Worm (Caenorhabditis elegans) whole organism, L4 larva: ENCODE results near the gene abts-2.

Experiments
- F10B5.3 ChIP-seq: sonication (generic microtip); optimal IDR thresholded peaks from 2 replicates; lab custom pipeline; 2016; ENCODE audit warnings: mild to moderate bottlenecking, missing genetic modification characterization, missing compliant biosample characterization
- F37D6.2 ChIP-seq: sonication (generic microtip); optimal IDR thresholded peaks from 2 replicates; lab custom pipeline; 2016; ENCODE audit warnings: mild to moderate bottlenecking, missing genetic modification characterization, missing compliant biosample characterization
- T26A8.4 ChIP-seq: fragments of 200-800 bp; sonication (Bioruptor generic); IDR thresholded peaks from 2 replicates; pipeline ENCODE4 v1.3.6; 2022; ENCODE audit warnings: missing genetic modification characterization, missing compliant biosample characterization
- ZK546.5 ChIP-seq, 2 experiments: sonication (generic microtip); optimal IDR thresholded peaks; 2 replicates each; lab custom pipeline; 2017; ENCODE audit warnings: missing biosample characterization in 2 of 2, missing genetic modification characterization in 2 of 2
- aha-1 ChIP-seq: fragments of 150-350 bp; peaks from one replicate; lab custom pipeline; 2014; ENCODE audit warnings: missing biosample characterization, missing genetic modification characterization
- arid-1 ChIP-seq: fragments of 200-800 bp; sonication (Bioruptor generic); conservative IDR thresholded peaks from 2 replicates; pipeline ENCODE4 v1.3.6; 2022; ENCODE audit warnings: missing genetic modification reagents, missing genetic modification characterization, missing compliant biosample characterization
- ceh-32 ChIP-seq: sonication (generic microtip); optimal IDR thresholded peaks from 2 replicates; lab custom pipeline; 2016; ENCODE audit warnings: mild to moderate bottlenecking, missing genetic modification characterization, missing compliant biosample characterization; ENCODE audit not compliant: poor library complexity
- ceh-62 ChIP-seq: sonication (generic microtip); optimal IDR thresholded peaks from 2 replicates; lab custom pipeline; 2017; ENCODE audit warnings: missing biosample characterization, missing genetic modification characterization
- ceh-82 ChIP-seq: sonication (generic microtip); optimal IDR thresholded peaks from 2 replicates; lab custom pipeline; 2017; ENCODE audit warnings: missing biosample characterization, missing genetic modification characterization
- ces-1 ChIP-seq: fragments of 150-350 bp; sonication (generic microtip); optimal IDR thresholded peaks from 4 replicates; lab custom pipeline; 2014; ENCODE audit warnings: missing biosample characterization, missing genetic modification reagents, missing genetic modification characterization
- cey-2 ChIP-seq: sonication (generic microtip); optimal IDR thresholded peaks from 3 replicates; lab custom pipeline; 2017; ENCODE audit warnings: missing genetic modification characterization, mild to moderate bottlenecking, missing compliant biosample characterization, antibody characterized with exemption, borderline replicate concordance; ENCODE audit not compliant: insufficient read depth
- ctbp-1 ChIP-seq: fragments of 200-800 bp; sonication (Bioruptor generic); IDR thresholded peaks from 2 replicates; pipeline ENCODE4 v1.3.6; 2022; ENCODE audit warnings: missing genetic modification reagents, missing genetic modification characterization, missing compliant biosample characterization
- daf-16 ChIP-seq, 3 experiments: sonication (generic microtip); optimal IDR thresholded peaks; 2 replicates each; lab custom pipeline; 2016 to 2017; ENCODE audit warnings: missing genetic modification characterization in 3 of 3, missing genetic modification reagents in 3 of 3, mild to moderate bottlenecking in 2 of 3, missing compliant biosample characterization in 2 of 3, missing biosample characterization in 1 of 3, moderate library complexity in 1 of 3
- daf-19 ChIP-seq: fragments of 200-800 bp; sonication (Bioruptor generic); conservative IDR thresholded peaks from 2 replicates; pipeline ENCODE4 v1.3.6; 2022; ENCODE audit warnings: missing genetic modification characterization, missing compliant biosample characterization
- dmd-6 ChIP-seq: fragments of 200-800 bp; sonication (Bioruptor generic); IDR thresholded peaks from 2 replicates; pipeline ENCODE4 v1.3.6; 2022; ENCODE audit warnings: missing genetic modification reagents, missing genetic modification characterization, missing compliant biosample characterization
- dpl-1 ChIP-seq: fragments of 150-350 bp; optimal IDR thresholded peaks from 2 replicates; lab custom pipeline; 2014; ENCODE audit warnings: missing biosample characterization, missing genetic modification reagents, missing genetic modification characterization
- duxl-1 ChIP-seq: sonication (generic microtip); optimal IDR thresholded peaks from 2 replicates; lab custom pipeline; 2016; ENCODE audit warnings: mild to moderate bottlenecking, missing genetic modification characterization, moderate library complexity, missing compliant biosample characterization; ENCODE audit not compliant: poor library complexity
- dve-1 ChIP-seq: sonication (generic microtip); optimal IDR thresholded peaks from 2 replicates; lab custom pipeline; 2017; ENCODE audit warnings: antibody characterized with exemption, mild to moderate bottlenecking, missing genetic modification characterization, missing compliant biosample characterization; ENCODE audit not compliant: insufficient read depth
- fkh-10 ChIP-seq: fragments of 150-350 bp; optimal IDR thresholded peaks from 2 replicates; lab custom pipeline; 2014; ENCODE audit warnings: missing biosample characterization, missing genetic modification reagents, missing genetic modification characterization
- gei-8 ChIP-seq: fragments of 200-800 bp; sonication (Bioruptor generic); optimal IDR thresholded peaks from 2 replicates; lab custom pipeline; 2018; ENCODE audit warnings: mild to moderate bottlenecking, missing genetic modification characterization, missing compliant biosample characterization
- hif-1 ChIP-seq, 2 experiments: sonication (generic microtip); optimal IDR thresholded peaks; 2 replicates each; lab custom pipeline; 2016 to 2017; ENCODE audit warnings: missing compliant biosample characterization in 2 of 2, missing genetic modification characterization in 2 of 2, missing genetic modification reagents in 2 of 2, missing genotype in 2 of 2, mild to moderate bottlenecking in 1 of 2
- hlh-11 ChIP-seq: fragments of 200-800 bp; sonication (Bioruptor generic); optimal IDR thresholded peaks from 2 replicates; lab custom pipeline; 2018; ENCODE audit warnings: mild to moderate bottlenecking, missing genetic modification characterization, missing compliant biosample characterization
- hlh-30 ChIP-seq: sonication (generic microtip); optimal IDR thresholded peaks from 2 replicates; lab custom pipeline; 2017; ENCODE audit warnings: antibody characterized with exemption, mild to moderate bottlenecking, missing genetic modification characterization, missing compliant biosample characterization; ENCODE audit not compliant: insufficient read depth
- lin-1 ChIP-seq: fragments of 200-800 bp; sonication (Bioruptor generic); IDR thresholded peaks from 2 replicates; pipeline ENCODE4 v1.3.6; 2022; ENCODE audit warnings: missing genetic modification reagents, missing genetic modification characterization, missing compliant biosample characterization
- lin-38 ChIP-seq: fragments of 200-800 bp; sonication (Bioruptor generic); IDR thresholded peaks from 2 replicates; pipeline ENCODE4 v1.3.6; 2022; ENCODE audit warnings: missing genetic modification reagents, missing genetic modification characterization, missing compliant biosample characterization
- lsy-2 ChIP-seq, 2 experiments: fragments of 150-350 bp in 1 of 2; sonication (generic microtip) in 1 of 2; optimal IDR thresholded peaks; 2 replicates each; lab custom pipeline; 2014 to 2017; ENCODE audit warnings: missing biosample characterization in 2 of 2, missing genetic modification characterization in 2 of 2
- mes-2 ChIP-seq: sonication (generic microtip); optimal IDR thresholded peaks from 2 replicates; lab custom pipeline; 2016; ENCODE audit warnings: missing genotype, mild to moderate bottlenecking, missing genetic modification characterization, missing compliant biosample characterization; ENCODE audit not compliant: poor library complexity, severe bottlenecking
- mxl-3 ChIP-seq: fragments of 200-800 bp; sonication (Bioruptor generic); optimal IDR thresholded peaks from 2 replicates; lab custom pipeline; 2018; ENCODE audit warnings: mild to moderate bottlenecking, missing genetic modification characterization, missing compliant biosample characterization
- nhr-11 ChIP-seq: fragments of 150-350 bp; optimal IDR thresholded peaks from 2 replicates; lab custom pipeline; 2014; ENCODE audit warnings: missing biosample characterization, missing genetic modification characterization
- nhr-28 ChIP-seq: fragments of 150-350 bp; optimal IDR thresholded peaks from 2 replicates; lab custom pipeline; 2014; ENCODE audit warnings: missing biosample characterization, missing genetic modification characterization
- php-3 ChIP-seq: fragments of 200-800 bp; sonication (Bioruptor generic); IDR thresholded peaks from 2 replicates; pipeline ENCODE4 v1.3.6; 2022; ENCODE audit warnings: missing genetic modification reagents, missing genetic modification characterization, missing compliant biosample characterization
- pqm-1 ChIP-seq: sonication (generic microtip); optimal IDR thresholded peaks from 2 replicates; lab custom pipeline; 2017; ENCODE audit warnings: missing biosample characterization, missing genetic modification characterization
- set-16 ChIP-seq: fragments of 200-800 bp; sonication (Bioruptor generic); IDR thresholded peaks from 2 replicates; pipeline ENCODE4 v1.3.6; 2022; ENCODE audit warnings: missing genetic modification reagents, missing genetic modification characterization, missing compliant biosample characterization
- skn-1 ChIP-seq: fragments of 150-350 bp; optimal IDR thresholded peaks from 2 replicates; lab custom pipeline; 2014; ENCODE audit warnings: missing biosample characterization, missing genetic modification characterization
- snpc-4 ChIP-seq: fragments of 150-350 bp; optimal IDR thresholded peaks from 2 replicates; lab custom pipeline; 2014; ENCODE audit warnings: missing biosample characterization, missing genetic modification characterization
- spr-1 ChIP-seq: sonication (generic microtip); optimal IDR thresholded peaks from 2 replicates; lab custom pipeline; 2016; ENCODE audit warnings: mild to moderate bottlenecking, missing genetic modification characterization, missing compliant biosample characterization
- tag-97 ChIP-seq: fragments of 200-800 bp; sonication (Bioruptor generic); IDR thresholded peaks from 2 replicates; pipeline ENCODE4 v1.3.6; 2022; ENCODE audit warnings: missing genetic modification characterization, missing compliant biosample characterization
- tra-1 ChIP-seq: fragments of 200-800 bp; sonication (Bioruptor generic); IDR thresholded peaks from 2 replicates; pipeline ENCODE4 v1.3.6; 2022; ENCODE audit warnings: missing genetic modification reagents, missing genetic modification characterization, missing compliant biosample characterization
- unc-62 ChIP-seq, 3 experiments: fragments of 150-350 bp in 1 of 3; sonication (generic microtip); optimal IDR thresholded peaks in 2 of 3; peaks in 1 of 3; 1 replicate in 1 of 3; 2 replicates in 2 of 3; lab custom pipeline; 2014 to 2017; ENCODE audit warnings: missing biosample characterization in 3 of 3, missing genetic modification characterization in 3 of 3, missing genetic modification reagents in 3 of 3, missing genotype in 1 of 3
- zfp-2 ChIP-seq: sonication (generic microtip); optimal IDR thresholded peaks from 2 replicates; lab custom pipeline; 2016; ENCODE audit warnings: mild to moderate bottlenecking, missing genetic modification characterization, missing compliant biosample characterization
- zfp-3 ChIP-seq: fragments of 200-800 bp; sonication (Bioruptor generic); conservative IDR thresholded peaks from 2 replicates; pipeline ENCODE4 v1.3.6; 2022; ENCODE audit warnings: missing genetic modification reagents, missing genetic modification characterization, missing compliant biosample characterization
- zip-11 ChIP-seq: fragments of 200-800 bp; sonication (Bioruptor generic); IDR thresholded peaks from 2 replicates; pipeline ENCODE4 v1.3.6; 2022; ENCODE audit warnings: missing genetic modification characterization, missing compliant biosample characterization

Gene abts-2

ce11 chrX:11555527-11556137 is 29.8 kb upstream of the abts-2 start:
- TF ChIP-seq tag-97, result 0 out of 2 replicates have a peak, but pooled peaks have one; percentile 50
- TF ChIP-seq zfp-3 (GFP tag; lab: Robert Waterston, UW), result no peak
- peak; percentile 31 for TF ChIP-seq nhr-11
- TF ChIP-seq T26A8.4, result no peak
- TF ChIP-seq hlh-30, result peak; percentile 61
- TF ChIP-seq unc-62 (GFP tag; optimal IDR thresholded peaks at IDR 0.05 in 1 of 2; lab: Kevin White, UChicago), result peak in 1 of 2 experiments; percentile 92
- no peak for TF ChIP-seq unc-62 (tag; optimal IDR thresholded peaks at IDR 0.05; lab: Kevin White, UChicago)

- TF ChIP-seq dve-1 (tag; lab: Kevin White, UChicago) (peak; percentile 27), pqm-1 (tag; lab: Kevin White, UChicago) (peak; percentile 60), aha-1 (tag; lab: Kevin White, UChicago) (peak; percentile 22), spr-1 (no peak), tra-1 (GFP tag; lab: Robert Waterston, UW) (no peak), mxl-3 (GFP tag; lab: Kevin White, UChicago) (no peak), snpc-4 (no peak), daf-16 (GFP tag; optimal IDR thresholded peaks at IDR 0.05; lab: Kevin White, UChicago) (no peak), daf-16 (tag; optimal IDR thresholded peaks at IDR 0.05; lab: Kevin White, UChicago) (peak; percentile 62), dpl-1 (GFP tag; lab: Kevin White, UChicago) (no peak), nhr-28 (tag; lab: Kevin White, UChicago) (peak; percentile 47), gei-8 (GFP tag; lab: Kevin White, UChicago) (no peak), hlh-11 (tag; lab: Kevin White, UChicago) (peak; percentile 43), dmd-6 (peak; percentile 68)
Measured at ce11 chrX:11556194-11556739, 29.2 kb upstream of the abts-2 start, which contains the start of gene C35C5.10. C35C5.10 (plus strand) TSS chrX:11556244.

ce11 chrX:11558156-11558555 is 27.3 kb upstream of the abts-2 start:
- TF ChIP-seq lin-38 (GFP tag; lab: Robert Waterston, UW) (no peak), lin-1 (GFP tag; lab: Robert Waterston, UW) (no peak), fkh-10 (GFP tag; lab: Kevin White, UChicago) (peak; percentile 83), F37D6.2 (tag; lab: Kevin White, UChicago) (peak; percentile 19), snpc-4 (no peak), duxl-1 (tag; lab: Kevin White, UChicago) (no peak), ceh-32 (tag; lab: Kevin White, UChicago) (no peak), cey-2 (tag; lab: Kevin White, UChicago) (no peak), zip-11 (GFP tag; lab: Robert Waterston, UW) (no peak), nhr-28 (tag; lab: Kevin White, UChicago) (no peak), daf-19 (GFP tag; lab: Robert Waterston, UW) (no peak), dmd-6 (no peak), set-16 (no peak), ZK546.5 (tag; optimal IDR thresholded peaks at IDR 0.05; lab: Kevin White, UChicago) (no peak), dve-1 (tag; lab: Kevin White, UChicago) (no peak), skn-1 (no peak), F10B5.3 (no peak), lsy-2 (tag; optimal IDR thresholded peaks at IDR 0.05; lab: Kevin White, UChicago) (peak in 1 of 2 experiments; percentile 48), ces-1 (peak; percentile 93), mes-2 (tag; lab: Kevin White, UChicago) (peak; percentile 1), T26A8.4 (0 out of 2 replicates have a peak, but pooled peaks have one; percentile 31), arid-1 (no peak), zfp-2 (tag; lab: Kevin White, UChicago) (no peak), ceh-62 (tag; lab: Kevin White, UChicago) (no peak), tag-97 (0 out of 2 replicates have a peak, but pooled peaks have one; percentile 55), ceh-82 (no peak), hif-1 (tag; optimal IDR thresholded peaks at IDR 0.05; lab: Kevin White, UChicago) (no peak), ctbp-1 (GFP tag; lab: Robert Waterston, UW) (peak; percentile 50; the same call in 1 of the 2 replicates), php-3 (GFP tag; lab: Robert Waterston, UW) (no peak)
